Fruit fly (Drosophila melanogaster): ENCODE results near the gene CG15025.
A peak's percentile ranks its signal among the peaks of the same experiment; 100 is the strongest.

The CG15025 gene

dm6 chr3R:19465286-19465685 lies 25.6 kb downstream of the CG15025 start (continued):
- TF ChIP-seq CG14860 (GFP tag; IDR thresholded peaks at IDR 0.05; ENCODE audit: partially characterized antibody) (no peak), Optix (GFP tag; IDR thresholded peaks at IDR 0.05) (no peak; the same call in 2 of the 3 replicates), B-H1 (GFP tag; IDR thresholded peaks at IDR 0.05) (no peak), tx (GFP tag; optimal IDR thresholded peaks at IDR 0.05) (no peak), mam (GFP tag; optimal IDR thresholded peaks at IDR 0.05) (no peak), dati (GFP tag; IDR thresholded peaks at IDR 0.05) (no peak), ato (GFP tag; IDR thresholded peaks at IDR 0.05; ENCODE audit: partially characterized antibody) (no peak), unpg (GFP tag; optimal IDR thresholded peaks at IDR 0.05) (peak; percentile 73), CG17802 (tag; optimal IDR thresholded peaks at IDR 0.05) (peak; percentile 31), Camta (GFP tag; optimal IDR thresholded peaks at IDR 0.05) (no peak), her (GFP tag; optimal IDR thresholded peaks at IDR 0.05) (no peak), tin (GFP tag; optimal IDR thresholded peaks at IDR 0.05) (peak; percentile 64), CG6689 (GFP tag; IDR thresholded peaks at IDR 0.05) (peak; percentile 72), chif (GFP tag; optimal IDR thresholded peaks at IDR 0.05) (peak; percentile 35 to 63), Dip3 (GFP tag; optimal IDR thresholded peaks at IDR 0.05) (no peak), pzg (GFP tag; optimal IDR thresholded peaks at IDR 0.05) (no peak), CoRest (tag; optimal IDR thresholded peaks at IDR 0.05) (peak; percentile 72), bsh (GFP tag; optimal IDR thresholded peaks at IDR 0.05) (peak in 1 of 2 experiments; percentile 88), bbx (GFP tag; IDR thresholded peaks at IDR 0.05; ENCODE audit: partially characterized antibody) (no peak), Adf1 (GFP tag; IDR thresholded peaks at IDR 0.05) (no peak), trem (tag; optimal IDR thresholded peaks at IDR 0.05) (peak; percentile 73), lov (optimal IDR thresholded peaks at IDR 0.05) (no peak), lov (GFP tag; IDR thresholded peaks at IDR 0.05) (0 out of 3 replicates have a peak, but pooled peaks have one; percentile 51), CG13123 (GFP tag; optimal IDR thresholded peaks at IDR 0.05) (peak; percentile 13), jumu (GFP tag; optimal IDR thresholded peaks at IDR 0.05) (peak; percentile 1), Drgx (GFP tag; IDR thresholded peaks at IDR 0.05) (peak; percentile 44; the same call in 1 of the 2 replicates), CG9817 (tag; optimal IDR thresholded peaks at IDR 0.05) (no peak), kay (GFP tag; optimal IDR thresholded peaks at IDR 0.05) (no peak), CG8290 (GFP tag; optimal IDR thresholded peaks at IDR 0.05) (peak; percentile 35), CG8290 (tag; optimal IDR thresholded peaks at IDR 0.05) (no peak), CG11504 (tag; optimal IDR thresholded peaks at IDR 0.05) (peak; percentile 83), CG8924 (tag; optimal IDR thresholded peaks at IDR 0.05) (peak; percentile 76), CG18262 (tag; optimal IDR thresholded peaks at IDR 0.05) (peak; percentile 93), h (optimal IDR thresholded peaks at IDR 0.05) (no peak), so (GFP tag; IDR thresholded peaks at IDR 0.05) (no peak), CG12219 (GFP tag; optimal IDR thresholded peaks at IDR 0.05) (peak; percentile 32), Awh (GFP tag; IDR thresholded peaks at IDR 0.05) (no peak; the same call in 1 of the 2 replicates), odd (GFP tag; optimal IDR thresholded peaks at IDR 0.05) (peak; percentile 18), lola (GFP tag; optimal IDR thresholded peaks at IDR 0.05) (peak in 1 of 3 experiments; percentile 85), CG11085 (GFP tag; IDR thresholded peaks at IDR 0.05) (no peak), esg (GFP tag; conservative IDR thresholded peaks at IDR 0.05) (peak; percentile 8; the same call in 1 of the 2 replicates), fd3F (GFP tag; optimal IDR thresholded peaks at IDR 0.05) (no peak), CG10959 (GFP tag; IDR thresholded peaks at IDR 0.05) (peak; percentile 47; the same call in 1 of the 2 replicates), CG11456 (GFP tag; IDR thresholded peaks at IDR 0.05) (no peak), CG3838 (GFP tag; optimal IDR thresholded peaks at IDR 0.05) (no peak), grn (GFP tag; optimal IDR thresholded peaks at IDR 0.05) (no peak), gem (tag; optimal IDR thresholded peaks at IDR 0.05) (peak; percentile 86), tna (GFP tag; IDR thresholded peaks at IDR 0.05; ENCODE audit: partially characterized antibody) (no peak), bigmax (GFP tag; optimal IDR thresholded peaks at IDR 0.05) (no peak), CG4404 (GFP tag; IDR thresholded peaks at IDR 0.05) (peak; percentile 66), hb (GFP tag; IDR thresholded peaks at IDR 0.05; ENCODE audit: partially characterized antibody) (no peak), CG18599 (GFP tag; optimal IDR thresholded peaks at IDR 0.05) (peak; percentile 65)

All from whole organism, embryonic.